Worm (Caenorhabditis elegans): ENCODE measurements around the gene F20G2.3.
A peak's percentile ranks its signal among the peaks of the same experiment; 100 is the strongest.

The F20G2.3 gene

DNA sequence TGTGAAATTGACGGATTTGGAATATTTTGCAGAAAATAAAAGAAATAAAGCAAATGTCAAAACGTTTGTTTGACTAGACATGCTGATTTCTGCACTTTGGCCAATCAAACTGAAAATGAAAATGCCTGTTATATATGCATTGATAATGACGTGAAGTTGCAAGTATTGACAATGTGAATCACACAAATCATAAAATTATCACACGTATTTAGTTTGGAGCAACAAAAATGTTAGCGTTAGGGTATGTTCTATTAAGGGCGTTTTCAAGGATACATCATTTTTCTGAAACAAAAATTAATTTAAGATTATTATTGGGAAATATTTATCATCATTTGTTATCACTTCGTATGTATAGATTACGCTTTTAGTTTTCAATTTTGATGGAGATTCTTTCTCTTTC lies 16.5 kb downstream of the F20G2.3 start, which contains the start of gene cld-9:
cld-9 (minus strand) TSS at position 81 of the 400 bp plus-strand sequence.
- TF ChIP-seq lin-13 (GFP tag; optimal IDR thresholded peaks at IDR 0.05) = no peak
- TF ChIP-seq sma-9 (GFP tag; optimal IDR thresholded peaks at IDR 0.05) = peak; percentile 37
- TF ChIP-seq sma-9 (tag; optimal IDR thresholded peaks at IDR 0.05) = no peak
- no peak for TF ChIP-seq lin-11 (tag; optimal IDR thresholded peaks at IDR 0.05)
- TF ChIP-seq fos-1 (tag; optimal IDR thresholded peaks at IDR 0.05) = peak; percentile 63
- no peak for TF ChIP-seq ztf-4 (tag; optimal IDR thresholded peaks at IDR 0.05)
- no peak for TF ChIP-seq mdl-1 (tag; optimal IDR thresholded peaks at IDR 0.05)

DNA sequence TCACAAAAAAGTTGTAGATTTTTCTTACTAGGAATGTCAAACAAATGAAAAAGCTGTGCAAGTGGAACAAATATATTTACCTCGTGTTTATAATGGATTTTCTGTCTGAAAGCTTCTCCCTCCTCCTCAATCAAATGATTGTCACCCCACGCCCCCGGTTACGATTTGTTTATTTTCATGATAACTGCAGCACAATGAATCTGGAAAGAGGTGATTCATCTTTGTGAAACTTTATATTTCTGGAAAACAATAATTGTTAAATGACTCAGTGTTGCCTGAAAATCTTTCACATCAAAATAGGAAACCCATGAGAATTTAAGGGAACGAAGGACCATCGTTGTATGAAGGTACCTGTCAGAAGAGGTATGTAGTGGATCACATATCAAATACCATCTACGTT lies 19.6 kb downstream of the F20G2.3 start, which contains the start of gene F35E12.10:
F35E12.10 (minus strand) TSS at position 101 of the 400 bp plus-strand sequence.
- TF ChIP-seq ceh-16 (tag; optimal IDR thresholded peaks at IDR 0.05) (no peak), ceh-82 (tag; optimal IDR thresholded peaks at IDR 0.05) (no peak), alr-1 (tag; optimal IDR thresholded peaks at IDR 0.05) (no peak), sma-3 (GFP tag; optimal IDR thresholded peaks at IDR 0.05) (no peak), ztf-1 (GFP tag; conservative IDR thresholded peaks at IDR 0.05) (no peak), nhr-11 (tag; optimal IDR thresholded peaks at IDR 0.05) (no peak), sma-9 (GFP tag; optimal IDR thresholded peaks at IDR 0.05) (no peak), sma-9 (tag; optimal IDR thresholded peaks at IDR 0.05) (no peak), fos-1 (tag; optimal IDR thresholded peaks at IDR 0.05) (no peak), egl-27 (tag; optimal IDR thresholded peaks at IDR 0.05) (no peak), peb-1 (tag; optimal IDR thresholded peaks at IDR 0.05) (no peak), zag-1 (tag; optimal IDR thresholded peaks at IDR 0.05) (no peak), lsy-2 (tag; optimal IDR thresholded peaks at IDR 0.05) (no peak), F13H6.1 (tag; optimal IDR thresholded peaks at IDR 0.05) (no peak), ztf-11 (tag; optimal IDR thresholded peaks at IDR 0.05) (no peak)

DNA sequence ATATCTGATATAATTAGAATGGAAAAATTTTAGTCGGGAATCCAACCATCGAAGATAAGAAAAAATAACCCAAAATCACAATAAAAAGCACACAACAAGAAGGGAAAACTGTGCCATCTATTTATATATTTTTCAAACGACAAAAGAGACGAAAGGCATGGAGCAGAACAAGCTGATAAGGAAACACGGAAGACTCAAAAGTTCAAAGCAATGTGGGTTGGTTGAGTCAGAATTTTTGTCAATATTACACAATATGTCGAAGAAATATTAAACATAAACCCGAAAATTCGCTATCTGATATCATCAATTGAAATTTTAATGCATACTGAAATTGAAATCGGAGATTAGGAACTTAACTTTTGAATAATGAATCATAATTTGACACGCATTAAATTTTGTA lies 23.4 kb downstream of the F20G2.3 start, which contains the start of gene F35E12.9:
F35E12.9 (minus strand) TSS at position 227 of the 400 bp plus-strand sequence.
- TF ChIP-seq gmeb-1 (tag; optimal IDR thresholded peaks at IDR 0.05) (peak; percentile 40), nhr-129 (tag; optimal IDR thresholded peaks at IDR 0.05) (no peak), skn-1 (tag; optimal IDR thresholded peaks at IDR 0.05) (peak; percentile 46), nhr-6 (tag; optimal IDR thresholded peaks at IDR 0.05) (no peak), alr-1 (tag; optimal IDR thresholded peaks at IDR 0.05) (no peak), fos-1 (tag; optimal IDR thresholded peaks at IDR 0.05) (peak; percentile 98), unc-39 (tag; optimal IDR thresholded peaks at IDR 0.05) (no peak), nhr-11 (tag; optimal IDR thresholded peaks at IDR 0.05) (no peak), aly-2 (tag; optimal IDR thresholded peaks at IDR 0.05) (no peak), crh-2 (tag; optimal IDR thresholded peaks at IDR 0.05) (peak; percentile 20), mab-5 (tag; optimal IDR thresholded peaks at IDR 0.05) (no peak), nhr-25 (tag; optimal IDR thresholded peaks at IDR 0.05) (no peak), dmd-4 (tag; optimal IDR thresholded peaks at IDR 0.05) (no peak), sma-9 (GFP tag; optimal IDR thresholded peaks at IDR 0.05) (peak; percentile 22), sma-9 (tag; optimal IDR thresholded peaks at IDR 0.05) (no peak), ama-1 (optimal IDR thresholded peaks at IDR 0.05) (no peak), snpc-4 (tag; optimal IDR thresholded peaks at IDR 0.05) (no peak), F13H6.1 (tag; optimal IDR thresholded peaks at IDR 0.05) (peak; percentile 3), lin-13 (GFP tag; optimal IDR thresholded peaks at IDR 0.05) (no peak)

DNA sequence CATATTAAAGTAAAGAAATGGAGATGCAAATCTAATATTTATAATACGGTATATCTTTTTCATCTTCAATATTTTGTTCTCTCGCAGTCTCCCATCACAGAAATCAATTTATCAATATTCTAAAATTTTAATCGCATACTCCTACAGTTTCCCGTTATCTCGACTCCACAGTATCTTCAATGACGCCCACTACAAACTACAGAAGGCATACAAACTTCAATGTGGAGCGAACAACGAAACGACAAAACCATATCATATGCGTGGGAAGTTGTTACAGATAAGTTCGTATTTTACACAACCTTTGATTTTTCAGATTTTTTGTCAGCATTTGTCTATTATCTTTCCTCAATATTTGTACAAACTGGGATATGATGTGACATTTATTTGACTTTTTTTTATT lies 28.4 kb downstream of the F20G2.3 start:
- peak; percentile 51 for TF ChIP-seq fos-1 (tag; optimal IDR thresholded peaks at IDR 0.05)
- no peak for TF ChIP-seq ceh-82 (tag; optimal IDR thresholded peaks at IDR 0.05)
- peak; percentile 40 for TF ChIP-seq sma-9 (GFP tag; optimal IDR thresholded peaks at IDR 0.05)
- TF ChIP-seq sma-9 (tag; optimal IDR thresholded peaks at IDR 0.05) = no peak
- no peak for TF ChIP-seq snpc-4 (tag; optimal IDR thresholded peaks at IDR 0.05)
- TF ChIP-seq unc-55 (GFP tag; optimal IDR thresholded peaks at IDR 0.05) = no peak
- no peak for TF ChIP-seq unc-39 (tag; optimal IDR thresholded peaks at IDR 0.05)

ce11 chrV:13738374-13738773 lies 29.9 kb downstream of the F20G2.3 start, which contains the start of gene irg-5:
Gene irg-5, minus strand, starts transcription at chrV:13738474.
- TF ChIP-seq lin-13 (GFP tag; optimal IDR thresholded peaks at IDR 0.05) = no peak
- TF ChIP-seq nhr-237 (tag; optimal IDR thresholded peaks at IDR 0.05) = no peak
- no peak for TF ChIP-seq ceh-16 (tag; optimal IDR thresholded peaks at IDR 0.05)
- TF ChIP-seq lsy-2 (tag; optimal IDR thresholded peaks at IDR 0.05) = no peak
- no peak for TF ChIP-seq skn-1 (tag; optimal IDR thresholded peaks at IDR 0.05)
- no peak for TF ChIP-seq nhr-25 (tag; optimal IDR thresholded peaks at IDR 0.05)
- TF ChIP-seq elt-1 (tag; optimal IDR thresholded peaks at IDR 0.05) = no peak
- no peak for TF ChIP-seq sma-3 (GFP tag; optimal IDR thresholded peaks at IDR 0.05)
- TF ChIP-seq egl-27 (tag; optimal IDR thresholded peaks at IDR 0.05) = no peak
- TF ChIP-seq nhr-129 (tag; optimal IDR thresholded peaks at IDR 0.05) = no peak
- no peak for TF ChIP-seq lin-39 (tag; optimal IDR thresholded peaks at IDR 0.05)
- TF ChIP-seq nhr-11 (tag; optimal IDR thresholded peaks at IDR 0.05) = no peak
- TF ChIP-seq nhr-10 (tag; optimal IDR thresholded peaks at IDR 0.05) = no peak
- TF ChIP-seq C34F6.9 (tag; optimal IDR thresholded peaks at IDR 0.05) = no peak
- no peak for TF ChIP-seq blmp-1 (tag; optimal IDR thresholded peaks at IDR 0.05; ENCODE audit: insufficient read depth)
- TF ChIP-seq ama-1 (optimal IDR thresholded peaks at IDR 0.05) = no peak
- TF ChIP-seq sma-9 (GFP tag; optimal IDR thresholded peaks at IDR 0.05) = no peak
- TF ChIP-seq sma-9 (tag; optimal IDR thresholded peaks at IDR 0.05) = no peak
- no peak for TF ChIP-seq nhr-23 (tag; optimal IDR thresholded peaks at IDR 0.05)
- no peak for TF ChIP-seq lin-11 (tag; optimal IDR thresholded peaks at IDR 0.05)
